Worm (Caenorhabditis elegans) whole organism, mixed stage, embryonic: ENCODE data around the gene F36H9.10.

Source experiments
- blmp-1 ChIP-seq: fragments of 150-350 bp; optimal IDR thresholded peaks from 2 replicates; lab custom pipeline; 2014; ENCODE audit warnings: missing biosample characterization, missing genetic modification characterization
- lsy-2 ChIP-seq: fragments of 150-350 bp; optimal IDR thresholded peaks from 2 replicates; lab custom pipeline; 2014; ENCODE audit warnings: missing biosample characterization, missing genetic modification characterization
- mep-1 ChIP-seq: fragments of 150-350 bp; optimal IDR thresholded peaks from 2 replicates; lab custom pipeline; 2017; ENCODE audit warnings: missing biosample characterization, missing genetic modification reagents, missing genetic modification characterization, inconsistent platforms
- nhr-76 ChIP-seq: sonication (generic microtip); optimal IDR thresholded peaks from 2 replicates; lab custom pipeline; 2017; ENCODE audit warnings: missing biosample characterization, missing genetic modification characterization
- snpc-4 ChIP-seq: fragments of 150-350 bp; optimal IDR thresholded peaks from 2 replicates; lab custom pipeline; 2014; ENCODE audit warnings: missing biosample characterization, missing genetic modification characterization
- unc-39 ChIP-seq: fragments of 150-350 bp; optimal IDR thresholded peaks from 2 replicates; lab custom pipeline; 2014; ENCODE audit warnings: missing biosample characterization, missing genetic modification characterization
- zip-8 ChIP-seq: fragments of 150-350 bp; optimal IDR thresholded peaks from 2 replicates; lab custom pipeline; 2014; ENCODE audit warnings: missing biosample characterization, missing genetic modification characterization
- ztf-11 ChIP-seq: fragments of 150-350 bp; optimal IDR thresholded peaks from 2 replicates; lab custom pipeline; 2014; ENCODE audit warnings: missing biosample characterization, missing genetic modification characterization

ce11 chrV:1755589-1755988, 42.4 kb upstream of the F36H9.10 start, which contains the start of gene ZK697.14:
- TF ChIP-seq blmp-1 (tag; lab: Kevin White, UChicago) (no peak), nhr-76 (no peak), mep-1 (tag; lab: Kevin White, UChicago) (no peak), snpc-4 (tag; lab: Kevin White, UChicago) (no peak), lsy-2 (tag; lab: Kevin White, UChicago) (no peak), zip-8 (tag; lab: Kevin White, UChicago) (no peak), unc-39 (no peak), ztf-11 (no peak)
